Fruit fly (Drosophila melanogaster) whole organism, adult: ENCODE measurements around the gene CG18302.

ENCODE experiments used
- CG11617 ChIP-seq: fragments of 200-800 bp; sonication (Bioruptor generic); optimal IDR thresholded peaks from 2 replicates; lab custom pipeline; 2017; ENCODE audit warnings: mild to moderate bottlenecking, missing biosample characterization, missing genetic modification reagents, missing genetic modification characterization
- CG1620 ChIP-seq: fragments of 200-800 bp; sonication (Bioruptor generic); optimal IDR thresholded peaks from 2 replicates; lab custom pipeline; 2016; ENCODE audit warnings: missing biosample characterization, missing genetic modification characterization
- CG33017 ChIP-seq: fragments of 200-800 bp; sonication (Bioruptor generic); optimal IDR thresholded peaks from 2 replicates; lab custom pipeline; 2018; ENCODE audit warnings: missing biosample characterization, mild to moderate bottlenecking, missing genetic modification characterization, moderate library complexity
- CG5204 ChIP-seq: fragments of 200-800 bp; sonication (Bioruptor generic); optimal IDR thresholded peaks from 2 replicates; lab custom pipeline; 2016; ENCODE audit warnings: missing biosample characterization, missing genetic modification characterization
- Clk ChIP-seq: fragments of 200-800 bp; sonication (Bioruptor generic); optimal IDR thresholded peaks from 2 replicates; lab custom pipeline; 2017; ENCODE audit warnings: missing biosample characterization, missing genetic modification characterization
- Mnt ChIP-seq: fragments of 200-800 bp; sonication (Bioruptor generic); optimal IDR thresholded peaks from 2 replicates; lab custom pipeline; 2016; ENCODE audit warnings: missing biosample characterization, mild to moderate bottlenecking, missing genetic modification characterization
- bab1 ChIP-seq: fragments of 200-800 bp; sonication (Bioruptor generic); optimal IDR thresholded peaks from 3 replicates; lab custom pipeline; 2019; ENCODE audit warnings: missing biosample characterization, mild to moderate bottlenecking, missing genetic modification characterization, moderate library complexity
- cic ChIP-seq: fragments of 200-800 bp; sonication (Bioruptor generic); optimal IDR thresholded peaks from 2 replicates; lab custom pipeline; 2017; ENCODE audit warnings: missing biosample characterization, mild to moderate bottlenecking, missing genetic modification characterization, moderate library complexity
- kay ChIP-seq: fragments of 200-800 bp; sonication (Bioruptor generic); peaks from one replicate; lab custom pipeline; 2016; ENCODE audit warnings: missing biosample characterization, missing genetic modification characterization, borderline replicate concordance

- TF ChIP-seq CG11617 (GFP tag; lab: Kevin White, UChicago) (no peak), CG1620 (GFP tag; lab: Kevin White, UChicago) (no peak), Clk (GFP tag; lab: Kevin White, UChicago) (no peak), CG33017 (tag; lab: Kevin White, UChicago) (no peak), Mnt (GFP tag; lab: Kevin White, UChicago) (no peak), bab1 (GFP tag; lab: Kevin White, UChicago) (no peak), cic (no peak), kay (GFP tag; lab: Kevin White, UChicago) (no peak), CG5204 (GFP tag; lab: Kevin White, UChicago) (no peak)
Observed at dm6 chr2L:10534022-10534421, at the start of gene CG18302.
